Worm (Caenorhabditis elegans) whole organism, L1 larva: ENCODE data around the gene Y43F8C.6.

ENCODE experiments used
- C04F5.9 ChIP-seq: sonication (generic microtip); optimal IDR thresholded peaks from 2 replicates; lab custom pipeline; 2016; ENCODE audit warnings: missing genetic modification characterization, missing compliant biosample characterization
- C34B4.2 ChIP-seq: sonication (generic microtip); optimal IDR thresholded peaks from 2 replicates; lab custom pipeline; 2017; ENCODE audit warnings: mild to moderate bottlenecking, missing genetic modification characterization, missing compliant biosample characterization
- Y116A8C.19 ChIP-seq: sonication (generic microtip); optimal IDR thresholded peaks from 2 replicates; lab custom pipeline; 2016; ENCODE audit warnings: missing compliant biosample characterization, missing genetic modification characterization, borderline replicate concordance
- alr-1 ChIP-seq: fragments of 200-800 bp; sonication (Bioruptor generic); optimal IDR thresholded peaks from 2 replicates; lab custom pipeline; 2018; ENCODE audit warnings: borderline replicate concordance, mild to moderate bottlenecking, missing genetic modification characterization, missing compliant biosample characterization
- ceh-63 ChIP-seq: fragments of 200-800 bp; sonication (Bioruptor generic); optimal IDR thresholded peaks from 2 replicates; lab custom pipeline; 2018; ENCODE audit warnings: mild to moderate bottlenecking, missing genetic modification characterization, missing compliant biosample characterization
- ceh-8 ChIP-seq: fragments of 200-800 bp; sonication (Bioruptor generic); optimal IDR thresholded peaks from 2 replicates; lab custom pipeline; 2018; ENCODE audit warnings: mild to moderate bottlenecking, missing genetic modification characterization, moderate library complexity, missing compliant biosample characterization
- ceh-88 ChIP-seq: fragments of 200-800 bp; sonication (Bioruptor generic); IDR thresholded peaks from 2 replicates; pipeline ENCODE4 v1.3.6; 2022; ENCODE audit warnings: missing genetic modification characterization, missing compliant biosample characterization
- dsc-1 ChIP-seq: sonication (generic microtip); optimal IDR thresholded peaks from 2 replicates; lab custom pipeline; 2016; ENCODE audit warnings: mild to moderate bottlenecking, missing genetic modification characterization, missing compliant biosample characterization
- efl-3 ChIP-seq: fragments of 200-800 bp; sonication (Bioruptor generic); optimal IDR thresholded peaks from 2 replicates; lab custom pipeline; 2018; ENCODE audit warnings: mild to moderate bottlenecking, missing genetic modification characterization, missing compliant biosample characterization
- elt-2 ChIP-seq: sonication (generic microtip); optimal IDR thresholded peaks from 2 replicates; lab custom pipeline; 2016; ENCODE audit warnings: missing genetic modification characterization, mild to moderate bottlenecking, inconsistent platforms, missing compliant biosample characterization, missing genetic modification reagents
- fkh-10 ChIP-seq: sonication (generic microtip); optimal IDR thresholded peaks from 2 replicates; lab custom pipeline; 2017; ENCODE audit warnings: missing biosample characterization, missing genetic modification reagents, missing genetic modification characterization
- fkh-8 ChIP-seq: sonication (generic microtip); optimal IDR thresholded peaks from 2 replicates; lab custom pipeline; 2016; ENCODE audit warnings: mild to moderate bottlenecking, missing genetic modification characterization, missing compliant biosample characterization
- grh-1 ChIP-seq: fragments of 200-800 bp; sonication (Bioruptor generic); IDR thresholded peaks from 2 replicates; pipeline ENCODE4 v1.3.6; 2022; ENCODE audit warnings: missing genetic modification reagents, missing genetic modification characterization, missing compliant biosample characterization
- hpl-2 ChIP-seq: fragments of 150-350 bp; optimal IDR thresholded peaks from 2 replicates; lab custom pipeline; 2014; ENCODE audit warnings: missing biosample characterization, missing genetic modification reagents, missing genetic modification characterization
- irx-1 ChIP-seq: sonication (generic microtip); optimal IDR thresholded peaks from 2 replicates; lab custom pipeline; 2016; ENCODE audit warnings: missing genetic modification characterization, missing compliant biosample characterization
- isw-1 ChIP-seq: fragments of 200-800 bp; sonication (Bioruptor generic); IDR thresholded peaks from 2 replicates; pipeline ENCODE4 v1.3.6; 2022; ENCODE audit warnings: missing genetic modification characterization, missing compliant biosample characterization
- jun-1 ChIP-seq: fragments of 150-350 bp; optimal IDR thresholded peaks from 2 replicates; lab custom pipeline; 2014; ENCODE audit warnings: missing biosample characterization, missing genetic modification reagents, missing genetic modification characterization
- lin-13 ChIP-seq: fragments of 150-350 bp; optimal IDR thresholded peaks from 2 replicates; lab custom pipeline; 2014; ENCODE audit warnings: missing biosample characterization, missing genetic modification reagents, missing genetic modification characterization
- lin-15B ChIP-seq: fragments of 150-350 bp; sonication (generic microtip); optimal IDR thresholded peaks from 3 replicates; lab custom pipeline; 2014; ENCODE audit warnings: missing biosample characterization, missing genetic modification characterization
- lin-35 ChIP-seq, 2 experiments: fragments of 150-350 bp; optimal IDR thresholded peaks; 2 replicates each; lab custom pipeline; 2014; ENCODE audit warnings: missing biosample characterization in 2 of 2, missing genetic modification characterization in 2 of 2, missing genetic modification reagents in 2 of 2
- nhr-20 ChIP-seq: sonication (generic microtip); optimal IDR thresholded peaks from 2 replicates; lab custom pipeline; 2016; ENCODE audit warnings: mild to moderate bottlenecking, missing genetic modification characterization, missing compliant biosample characterization
- nhr-237 ChIP-seq: fragments of 150-350 bp; optimal IDR thresholded peaks from 2 replicates; lab custom pipeline; 2014; ENCODE audit warnings: missing biosample characterization, missing genetic modification characterization
- nhr-28 ChIP-seq: fragments of 150-350 bp; optimal IDR thresholded peaks from 2 replicates; lab custom pipeline; 2014; ENCODE audit warnings: missing biosample characterization, missing genetic modification characterization
- nhr-47 ChIP-seq: sonication (generic microtip); optimal IDR thresholded peaks from 2 replicates; lab custom pipeline; 2016; ENCODE audit warnings: mild to moderate bottlenecking, missing genetic modification characterization, moderate library complexity, missing compliant biosample characterization
- nhr-71 ChIP-seq: sonication (generic microtip); optimal IDR thresholded peaks from 2 replicates; lab custom pipeline; 2016; ENCODE audit warnings: mild to moderate bottlenecking, missing genetic modification characterization, moderate library complexity, missing compliant biosample characterization
- nhr-76 ChIP-seq: sonication (generic microtip); optimal IDR thresholded peaks from 2 replicates; lab custom pipeline; 2017; ENCODE audit warnings: missing biosample characterization, missing genetic modification characterization
- nhr-85 ChIP-seq: sonication (generic microtip); peaks from one replicate; lab custom pipeline; 2016; ENCODE audit warnings: missing genetic modification characterization, inconsistent platforms, missing compliant biosample characterization
- pax-3 ChIP-seq: fragments of 200-800 bp; sonication (Bioruptor generic); optimal IDR thresholded peaks from 2 replicates; lab custom pipeline; 2018; ENCODE audit warnings: mild to moderate bottlenecking, missing genetic modification characterization, moderate library complexity, missing compliant biosample characterization
- rnt-1 ChIP-seq: sonication (generic microtip); optimal IDR thresholded peaks from 2 replicates; lab custom pipeline; 2016; ENCODE audit warnings: mild to moderate bottlenecking, missing genetic modification characterization, moderate library complexity, missing compliant biosample characterization
- skn-1 ChIP-seq: fragments of 150-350 bp; optimal IDR thresholded peaks from 2 replicates; lab custom pipeline; 2014; ENCODE audit warnings: missing biosample characterization, missing genetic modification characterization
- snpc-4 ChIP-seq: fragments of 150-350 bp; optimal IDR thresholded peaks from 2 replicates; lab custom pipeline; 2014; ENCODE audit warnings: missing biosample characterization, missing genetic modification characterization
- sox-4 ChIP-seq: sonication (generic microtip); optimal IDR thresholded peaks from 2 replicates; lab custom pipeline; 2016; ENCODE audit warnings: missing genetic modification characterization, missing compliant biosample characterization
- sptf-1 ChIP-seq: fragments of 150-350 bp; optimal IDR thresholded peaks from 2 replicates; lab custom pipeline; 2014; ENCODE audit warnings: missing biosample characterization, missing genetic modification characterization
- unc-130 ChIP-seq: fragments of 150-350 bp; optimal IDR thresholded peaks from 2 replicates; lab custom pipeline; 2017; ENCODE audit warnings: missing biosample characterization, missing genetic modification characterization, inconsistent platforms
- unc-30 ChIP-seq: sonication (generic microtip); optimal IDR thresholded peaks from 2 replicates; lab custom pipeline; 2017; ENCODE audit warnings: missing biosample characterization, missing genetic modification characterization
- unc-86 ChIP-seq: sonication (generic microtip); optimal IDR thresholded peaks from 2 replicates; lab custom pipeline; 2016; ENCODE audit warnings: missing genetic modification characterization, missing compliant biosample characterization
- vab-15 ChIP-seq: sonication (generic microtip); optimal IDR thresholded peaks from 2 replicates; lab custom pipeline; 2017; ENCODE audit warnings: missing genotype, mild to moderate bottlenecking, missing genetic modification characterization, missing compliant biosample characterization
- xbp-1 ChIP-seq: sonication (generic microtip); optimal IDR thresholded peaks from 2 replicates; lab custom pipeline; 2016; ENCODE audit warnings: missing genetic modification characterization, missing compliant biosample characterization
- zag-1 ChIP-seq: fragments of 150-350 bp; optimal IDR thresholded peaks from 2 replicates; lab custom pipeline; 2014; ENCODE audit warnings: missing biosample characterization, missing genetic modification characterization
- zip-4 ChIP-seq: fragments of 200-800 bp; sonication (Bioruptor generic); optimal IDR thresholded peaks from 2 replicates; lab custom pipeline; 2018; ENCODE audit warnings: mild to moderate bottlenecking, missing genetic modification characterization, moderate library complexity, missing compliant biosample characterization
- ztf-11 ChIP-seq, 2 experiments: sonication (generic microtip); optimal IDR thresholded peaks; 2 replicates each; lab custom pipeline; 2016 to 2017; ENCODE audit warnings: missing genetic modification characterization in 2 of 2, missing biosample characterization in 1 of 2, missing compliant biosample characterization in 1 of 2

Y43F8C.6 gene

ce11 chrV:19670866-19671265, 30.2 kb upstream of the Y43F8C.6 start:
- TF ChIP-seq C04F5.9 (tag; lab: Kevin White, UChicago) (no peak), xbp-1 (tag; lab: Kevin White, UChicago) (no peak), irx-1 (tag; lab: Kevin White, UChicago) (no peak), vab-15 (no peak), ceh-88 (GFP tag; lab: Robert Waterston, UW) (no peak), lin-15B (tag; lab: Kevin White, UChicago) (no peak), nhr-237 (tag; lab: Kevin White, UChicago) (no peak), unc-86 (no peak), efl-3 (GFP tag; lab: Kevin White, UChicago) (no peak), nhr-20 (tag; lab: Kevin White, UChicago) (no peak), unc-30 (no peak), unc-130 (tag; lab: Kevin White, UChicago) (no peak)

ce11 chrV:19669959-19670358, 29.3 kb upstream of the Y43F8C.6 start, which contains the start of gene Y43F8C.11:
Gene Y43F8C.11, plus strand, starts transcription at chrV:19670259.
- TF ChIP-seq rnt-1 (tag; lab: Kevin White, UChicago): no peak
- no peak for TF ChIP-seq sox-4 (tag; lab: Kevin White, UChicago)
- TF ChIP-seq grh-1 (GFP tag; lab: Robert Waterston, UW): no peak
- no peak for TF ChIP-seq sptf-1 (tag; lab: Kevin White, UChicago)
- TF ChIP-seq alr-1 (tag; lab: Kevin White, UChicago): no peak
- no peak for TF ChIP-seq nhr-85 (tag; lab: Kevin White, UChicago)
- no peak for TF ChIP-seq unc-30

DNA sequence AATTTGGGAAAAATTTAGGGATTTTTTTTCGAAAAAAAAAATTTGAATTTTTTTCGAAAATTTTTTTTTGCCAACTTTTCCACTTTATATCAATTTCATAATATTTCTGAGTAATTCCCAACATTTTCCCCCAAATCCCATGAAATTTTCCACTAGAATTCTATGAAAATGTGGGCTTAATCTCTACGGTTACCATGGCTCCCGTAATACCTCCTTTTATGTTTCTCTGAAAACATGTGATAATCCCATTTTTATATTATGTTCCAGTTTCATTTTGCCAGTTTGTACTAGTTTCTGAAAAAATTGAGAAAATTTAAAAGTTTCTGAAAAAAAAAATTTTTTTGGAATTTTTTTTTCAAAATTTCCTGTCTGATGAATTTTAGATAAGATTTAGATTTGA, 27.5 kb upstream of the Y43F8C.6 start:
- peak; percentile 63 for TF ChIP-seq nhr-71 (tag; lab: Kevin White, UChicago)
- no peak for TF ChIP-seq nhr-76 (tag; lab: Kevin White, UChicago)
- TF ChIP-seq nhr-28 (tag; lab: Kevin White, UChicago): no peak
- peak; percentile 47 for TF ChIP-seq dsc-1
- TF ChIP-seq pax-3 (tag; lab: Kevin White, UChicago): peak; percentile 5
- peak; percentile 44 for TF ChIP-seq nhr-47
- TF ChIP-seq fkh-8 (tag; lab: Kevin White, UChicago): peak; percentile 91
- TF ChIP-seq, all 84 proteins: peak for 5

ce11 chrV:19667716-19668115, 27.0 kb upstream of the Y43F8C.6 start:
- TF ChIP-seq zip-4 (GFP tag; lab: Kevin White, UChicago): no peak
- TF ChIP-seq C34B4.2 (tag; lab: Kevin White, UChicago): no peak
- TF ChIP-seq lin-35 (GFP tag; optimal IDR thresholded peaks at IDR 0.05; lab: Kevin White, UChicago): no peak
- no peak for TF ChIP-seq jun-1
- TF ChIP-seq isw-1 (GFP tag; lab: Robert Waterston, UW): no peak
- no peak for TF ChIP-seq Y116A8C.19 (tag; lab: Kevin White, UChicago)
- no peak for TF ChIP-seq dsc-1
- TF ChIP-seq ztf-11 (tag; optimal IDR thresholded peaks at IDR 0.05; lab: Kevin White, UChicago): no peak
- TF ChIP-seq skn-1: no peak
- TF ChIP-seq lin-13 (GFP tag; lab: Kevin White, UChicago): no peak
- no peak for TF ChIP-seq elt-2
- TF ChIP-seq snpc-4 (tag; lab: Kevin White, UChicago): no peak
- no peak for TF ChIP-seq ceh-63 (GFP tag; lab: Kevin White, UChicago)
- TF ChIP-seq zag-1 (tag; lab: Kevin White, UChicago): no peak
- TF ChIP-seq nhr-20 (tag; lab: Kevin White, UChicago): no peak
- TF ChIP-seq hpl-2: no peak
- no peak for TF ChIP-seq unc-86
- no peak for TF ChIP-seq ceh-8 (GFP tag; lab: Kevin White, UChicago)
- no peak for TF ChIP-seq fkh-10
